Fruit fly (Drosophila melanogaster) whole organism, embryonic: ENCODE data around the gene Or7a.

Experiments used
- Bdp1 ChIP-seq: fragments of 200-800 bp; sonication (Bioruptor generic); optimal IDR thresholded peaks from 3 replicates; lab custom pipeline; 2016; ENCODE audit warnings: missing biosample characterization, missing genetic modification characterization
- C15 ChIP-seq: fragments of 200-800 bp; sonication (Bioruptor generic); IDR thresholded peaks from 3 replicates; pipeline ENCODE4 v1.3.6; 2022; ENCODE audit warnings: missing biosample characterization, missing genetic modification characterization
- CG11085 ChIP-seq: fragments of 200-800 bp; sonication (Bioruptor generic); IDR thresholded peaks from 2 replicates; pipeline ENCODE4 v1.3.6; 2022; ENCODE audit warnings: missing biosample characterization, missing genetic modification characterization
- CG11456 ChIP-seq: fragments of 200-800 bp; sonication (Bioruptor generic); IDR thresholded peaks from 3 replicates; pipeline ENCODE4 v1.3.6; 2022; ENCODE audit warnings: missing biosample characterization, missing genetic modification characterization
- CG11696 ChIP-seq: fragments of 200-800 bp; sonication (Bioruptor generic); IDR thresholded peaks from 2 replicates; pipeline ENCODE4 v1.3.6; 2022; ENCODE audit warnings: missing biosample characterization, missing genetic modification characterization
- CG13775 ChIP-seq: fragments of 200-800 bp; sonication (Bioruptor generic); optimal IDR thresholded peaks from 3 replicates; lab custom pipeline; 2017; ENCODE audit warnings: missing biosample characterization, mild to moderate bottlenecking, missing genetic modification characterization
- CG13894 ChIP-seq: fragments of 200-800 bp; sonication (Bioruptor generic); optimal IDR thresholded peaks from 3 replicates; lab custom pipeline; 2018; ENCODE audit warnings: missing biosample characterization, mild to moderate bottlenecking, missing genetic modification characterization, moderate library complexity
- CG1792 ChIP-seq: fragments of 200-800 bp; sonication (Bioruptor generic); optimal IDR thresholded peaks from 2 replicates; lab custom pipeline; 2016; ENCODE audit warnings: missing biosample characterization, missing genetic modification characterization
- CG18764 ChIP-seq: fragments of 200-800 bp; sonication (Bioruptor generic); optimal IDR thresholded peaks from 3 replicates; lab custom pipeline; 2016; ENCODE audit warnings: missing biosample characterization, missing genetic modification characterization
- CG3163 ChIP-seq: fragments of 200-800 bp; sonication (Bioruptor generic); optimal IDR thresholded peaks from 3 replicates; lab custom pipeline; 2016; ENCODE audit warnings: missing biosample characterization, missing genetic modification characterization
- CG32532 ChIP-seq: fragments of 200-800 bp; sonication (Bioruptor generic); IDR thresholded peaks from 2 replicates; pipeline ENCODE4 v1.3.6; 2022; ENCODE audit warnings: missing biosample characterization, missing genetic modification characterization
- CG3995 ChIP-seq: fragments of 200-800 bp; sonication (Bioruptor generic); optimal IDR thresholded peaks from 3 replicates; lab custom pipeline; 2016; ENCODE audit warnings: missing biosample characterization, missing genetic modification characterization
- CG8290 ChIP-seq, 3 experiments: fragments of 200-800 bp; sonication (Bioruptor generic); optimal IDR thresholded peaks; 2 replicates each; lab custom pipeline; 2016 to 2019; ENCODE audit warnings: missing biosample characterization in 3 of 3, missing genetic modification characterization in 3 of 3, mild to moderate bottlenecking in 2 of 3, moderate library complexity in 1 of 3
- CHES-1-like ChIP-seq: fragments of 200-800 bp; sonication (Bioruptor generic); optimal IDR thresholded peaks from 2 replicates; lab custom pipeline; 2016; ENCODE audit warnings: missing biosample characterization, missing genetic modification characterization
- Chrac-16 ChIP-seq: fragments of 200-800 bp; sonication (Bioruptor generic); optimal IDR thresholded peaks from 3 replicates; lab custom pipeline; 2016; ENCODE audit warnings: missing biosample characterization, missing genetic modification characterization
- Dad ChIP-seq: fragments of 200-800 bp; sonication (Bioruptor generic); optimal IDR thresholded peaks from 3 replicates; lab custom pipeline; 2016; ENCODE audit warnings: missing biosample characterization, missing genetic modification characterization
- ERR ChIP-seq: fragments of 200-800 bp; sonication (Bioruptor generic); optimal IDR thresholded peaks from 2 replicates; lab custom pipeline; 2016; ENCODE audit warnings: missing biosample characterization, missing genetic modification characterization
- Eip74EF ChIP-seq, 2 experiments: fragments of 200-800 bp in 1 of 2; fragments of >200 bp in 1 of 2; sonication (Bioruptor generic) in 1 of 2; optimal IDR thresholded peaks; 2 replicates each; lab custom pipeline; 2017 to 2019; ENCODE audit warnings: missing biosample characterization in 2 of 2, missing genetic modification characterization in 2 of 2, mild to moderate bottlenecking in 1 of 2, moderate library complexity in 1 of 2
- Hmr ChIP-seq: fragments of 200-800 bp; sonication (Bioruptor generic); optimal IDR thresholded peaks from 3 replicates; lab custom pipeline; 2017; ENCODE audit warnings: mild to moderate bottlenecking, missing biosample characterization, missing genetic modification reagents, missing genetic modification characterization
- Mes4 ChIP-seq: fragments of 200-800 bp; sonication (Bioruptor generic); optimal IDR thresholded peaks from 2 replicates; lab custom pipeline; 2016; ENCODE audit warnings: missing biosample characterization, missing genetic modification characterization
- Myb ChIP-seq: fragments of 200-800 bp; sonication (Bioruptor generic); optimal IDR thresholded peaks from 2 replicates; lab custom pipeline; 2016; ENCODE audit warnings: missing biosample characterization, missing genetic modification characterization
- NC2β ChIP-seq: fragments of 200-800 bp; sonication (Bioruptor generic); optimal IDR thresholded peaks from 2 replicates; lab custom pipeline; 2016; ENCODE audit warnings: missing biosample characterization, missing genetic modification characterization
- NFAT ChIP-seq: fragments of 200-800 bp; sonication (Bioruptor generic); IDR thresholded peaks from 2 replicates; pipeline ENCODE4 v1.3.6; 2022; ENCODE audit warnings: missing biosample characterization, missing genetic modification characterization
- Nf-YC ChIP-seq: fragments of 200-800 bp; optimal IDR thresholded peaks from 3 replicates; lab custom pipeline; 2019; ENCODE audit warnings: missing biosample characterization, mild to moderate bottlenecking, missing genetic modification characterization, moderate library complexity
- Stat92E ChIP-seq, 3 experiments: fragments of >200 bp in 2 of 3; fragments of 200-800 bp in 1 of 3; sonication (Bioruptor generic) in 1 of 3; optimal IDR thresholded peaks; 2 replicates each; lab custom pipeline; 2017 to 2019; ENCODE audit warnings: missing biosample characterization in 3 of 3, missing genetic modification characterization in 3 of 3, mild to moderate bottlenecking in 1 of 3, moderate library complexity in 1 of 3
- TFAM ChIP-seq: fragments of 200-800 bp; sonication (Bioruptor generic); optimal IDR thresholded peaks from 2 replicates; lab custom pipeline; 2017; ENCODE audit warnings: missing biosample characterization, missing genetic modification characterization, inconsistent platforms
- Xrp1 ChIP-seq: fragments of 200-800 bp; sonication (Bioruptor generic); IDR thresholded peaks from 2 replicates; pipeline ENCODE4 v1.3.6; 2022; ENCODE audit warnings: missing biosample characterization, missing genetic modification characterization
- ara ChIP-seq: fragments of 200-800 bp; sonication (Bioruptor generic); IDR thresholded peaks from 2 replicates; pipeline ENCODE4 v1.3.6; 2022; ENCODE audit warnings: missing biosample characterization, missing genetic modification characterization
- ash1 ChIP-seq: fragments of 200-800 bp; sonication (Bioruptor generic); optimal IDR thresholded peaks from 2 replicates; lab custom pipeline; 2018; ENCODE audit warnings: missing biosample characterization, mild to moderate bottlenecking, missing genetic modification characterization
- ems ChIP-seq: fragments of 200-800 bp; sonication (Bioruptor generic); optimal IDR thresholded peaks from 3 replicates; lab custom pipeline; 2016; ENCODE audit warnings: missing biosample characterization, missing genetic modification characterization
- ftz-f1 ChIP-seq: fragments of 200-800 bp; sonication (Bioruptor generic); optimal IDR thresholded peaks from 2 replicates; lab custom pipeline; 2016; ENCODE audit warnings: missing biosample characterization, missing genetic modification characterization
- gcm ChIP-seq: fragments of 200-800 bp; sonication (Bioruptor generic); optimal IDR thresholded peaks from 2 replicates; lab custom pipeline; 2019; ENCODE audit warnings: missing biosample characterization, mild to moderate bottlenecking, missing genetic modification characterization, moderate library complexity
- lilli ChIP-seq: fragments of 200-800 bp; sonication (Bioruptor generic); optimal IDR thresholded peaks from 3 replicates; lab custom pipeline; 2016; ENCODE audit warnings: missing biosample characterization, missing genetic modification characterization
- lmd ChIP-seq: fragments of 200-800 bp; sonication (Bioruptor generic); IDR thresholded peaks from 2 replicates; pipeline ENCODE4 v1.3.6; 2022; ENCODE audit warnings: missing biosample characterization, missing genetic modification characterization
- nau ChIP-seq: fragments of 200-800 bp; sonication (Bioruptor generic); optimal IDR thresholded peaks from 3 replicates; lab custom pipeline; 2017; ENCODE audit warnings: missing biosample characterization, mild to moderate bottlenecking, missing genetic modification characterization, missing genetic modification reagents
- pho ChIP-seq: fragments of 200-800 bp; sonication (Bioruptor generic); optimal IDR thresholded peaks from 2 replicates; lab custom pipeline; 2016; ENCODE audit warnings: missing biosample characterization, missing genetic modification characterization
- scrt ChIP-seq: fragments of 200-800 bp; sonication (Bioruptor generic); optimal IDR thresholded peaks from 2 replicates; lab custom pipeline; 2018; ENCODE audit warnings: missing biosample characterization, mild to moderate bottlenecking, missing genetic modification characterization, moderate library complexity
- sima ChIP-seq: fragments of 200-800 bp; sonication (Bioruptor generic); optimal IDR thresholded peaks from 2 replicates; lab custom pipeline; 2016; ENCODE audit warnings: missing biosample characterization, missing genetic modification characterization
- sqz ChIP-seq: fragments of 200-800 bp; sonication (Bioruptor generic); optimal IDR thresholded peaks from 3 replicates; lab custom pipeline; 2018; ENCODE audit warnings: missing biosample characterization, mild to moderate bottlenecking, missing genetic modification characterization
- sr ChIP-seq: fragments of 200-800 bp; sonication (Bioruptor generic); IDR thresholded peaks from 3 replicates; pipeline ENCODE4 v1.3.6; 2022; ENCODE audit warnings: missing biosample characterization, missing genetic modification characterization
- tio ChIP-seq: fragments of 200-800 bp; sonication (Bioruptor generic); optimal IDR thresholded peaks from 2 replicates; lab custom pipeline; 2017; ENCODE audit warnings: missing biosample characterization, missing genetic modification characterization, inconsistent platforms
- trem ChIP-seq: fragments of 200-800 bp; optimal IDR thresholded peaks from 3 replicates; lab custom pipeline; 2019; ENCODE audit warnings: missing biosample characterization, mild to moderate bottlenecking, missing genetic modification characterization, moderate library complexity
- vnd ChIP-seq: fragments of 200-800 bp; sonication (Bioruptor generic); IDR thresholded peaks from 3 replicates; pipeline ENCODE4 v1.3.6; 2022; ENCODE audit warnings: missing biosample characterization, missing genetic modification characterization; ENCODE audit not compliant: partially characterized antibody

Or7a gene

dm6 chrX:8157294-8157693 is 8.2 kb downstream of the Or7a start, which contains the start of the genes Traf6 and GIIIspla2 (continued):
- TF ChIP-seq lilli (GFP tag; lab: Kevin White, UChicago) (peak; percentile 76), CG13775 (GFP tag; lab: Kevin White, UChicago) (peak; percentile 78), Nf-YC (tag; lab: Kevin White, UChicago) (peak; percentile 73), CG3163 (GFP tag; lab: Kevin White, UChicago) (peak; percentile 16), NC2β (GFP tag; lab: Kevin White, UChicago) (peak; percentile 44), CG11696 (GFP tag; lab: Robert Waterston, UW) (peak; percentile 30; the same call in 1 of the 2 replicates), CHES-1-like (GFP tag; lab: Kevin White, UChicago) (peak; percentile 53), CG11085 (GFP tag; lab: Robert Waterston, UW) (peak; percentile 69), vnd (GFP tag; lab: Robert Waterston, UW) (no peak), Mes4 (GFP tag; lab: Kevin White, UChicago) (peak; percentile 31), CG8290 (GFP tag; optimal IDR thresholded peaks at IDR 0.05; lab: Kevin White, UChicago) (peak; percentile 15), CG8290 (tag; optimal IDR thresholded peaks at IDR 0.05; lab: Kevin White, UChicago) (peak in 1 of 2 experiments; percentile 60), CG13894 (tag; lab: Kevin White, UChicago) (no peak), sr (GFP tag; lab: Robert Waterston, UW) (no peak), scrt (GFP tag; lab: Kevin White, UChicago) (no peak), Chrac-16 (peak; percentile 60), pho (GFP tag; lab: Kevin White, UChicago) (peak; percentile 77), C15 (GFP tag; lab: Robert Waterston, UW) (no peak), Dad (GFP tag; lab: Kevin White, UChicago) (peak; percentile 60), gcm (GFP tag; lab: Kevin White, UChicago) (peak; percentile 40), ara (GFP tag; lab: Robert Waterston, UW) (peak; percentile 79), Stat92E (GFP tag; optimal IDR thresholded peaks at IDR 0.05; lab: Kevin White, UChicago) (no peak), Myb (GFP tag; lab: Kevin White, UChicago) (peak; percentile 63), Xrp1 (GFP tag; lab: Robert Waterston, UW) (peak; percentile 81), NFAT (GFP tag; lab: Robert Waterston, UW) (peak; percentile 50; the same call in 1 of the 2 replicates), lmd (GFP tag; lab: Robert Waterston, UW) (peak; percentile 82), nau (GFP tag; lab: Kevin White, UChicago) (no peak), CG18764 (GFP tag; lab: Kevin White, UChicago) (peak; percentile 43), Eip74EF (GFP tag; optimal IDR thresholded peaks at IDR 0.05; lab: Kevin White, UChicago) (no peak), Hmr (GFP tag; lab: Kevin White, UChicago) (no peak), ftz-f1 (peak; percentile 41), tio (GFP tag; lab: Kevin White, UChicago) (no peak), trem (tag; lab: Kevin White, UChicago) (peak; percentile 83), CG11456 (peak; percentile 71; the same call in 2 of the 3 replicates), ash1 (no peak), CG32532 (GFP tag; lab: Robert Waterston, UW) (peak; percentile 83), sqz (no peak), Bdp1 (GFP tag; lab: Kevin White, UChicago) (peak; percentile 74), CG1792 (peak; percentile 70), TFAM (GFP tag; lab: Kevin White, UChicago) (no peak), ERR (GFP tag; lab: Kevin White, UChicago) (no peak), ems (peak; percentile 63), sima (no peak), CG3995 (peak; percentile 60)
